Worm (Caenorhabditis elegans) whole organism, young adult: ENCODE data around the gene C27B7.6.
A peak's percentile ranks its signal among the peaks of the same experiment; 100 is the strongest.

Experiments used
- B0035.1 ChIP-seq: sonication (generic microtip); optimal IDR thresholded peaks from 2 replicates; lab custom pipeline; 2016; ENCODE audit warnings: missing genetic modification characterization, mild to moderate bottlenecking, missing compliant biosample characterization, missing genotype, missing genetic modification reagents
- B0336.3 ChIP-seq: fragments of 200-800 bp; sonication (Bioruptor generic); IDR thresholded peaks from 2 replicates; pipeline ENCODE4 v1.3.6; 2022; ENCODE audit warnings: missing genetic modification characterization, missing compliant biosample characterization
- C06A6.2 ChIP-seq: fragments of 200-800 bp; sonication (Bioruptor generic); conservative IDR thresholded peaks from 2 replicates; pipeline ENCODE4 v1.3.6; 2022; ENCODE audit warnings: missing genetic modification characterization, missing compliant biosample characterization
- C17E4.6 ChIP-seq: fragments of 200-800 bp; sonication (Bioruptor generic); IDR thresholded peaks from 2 replicates; pipeline ENCODE4 v1.3.6; 2022; ENCODE audit warnings: missing genetic modification reagents, missing genetic modification characterization, missing compliant biosample characterization
- F10E7.11 ChIP-seq: sonication (generic microtip); optimal IDR thresholded peaks from 2 replicates; lab custom pipeline; 2017; ENCODE audit warnings: mild to moderate bottlenecking, missing genetic modification characterization, moderate library complexity, missing compliant biosample characterization
- F23B12.7 ChIP-seq: sonication (generic microtip); optimal IDR thresholded peaks from 2 replicates; lab custom pipeline; 2017; ENCODE audit warnings: missing genetic modification characterization, mild to moderate bottlenecking, missing compliant biosample characterization, antibody characterized with exemption, moderate library complexity; ENCODE audit not compliant: insufficient read depth
- F55B11.4 ChIP-seq: sonication (generic microtip); optimal IDR thresholded peaks from 2 replicates; lab custom pipeline; 2016; ENCODE audit warnings: missing compliant biosample characterization, missing genetic modification characterization, borderline replicate concordance; ENCODE audit not compliant: insufficient read depth
- F57A8.1 ChIP-seq: fragments of 200-800 bp; sonication (Bioruptor generic); optimal IDR thresholded peaks from 2 replicates; lab custom pipeline; 2018; ENCODE audit warnings: mild to moderate bottlenecking, missing genetic modification characterization, moderate library complexity, missing compliant biosample characterization
- K11D2.4 ChIP-seq: fragments of 200-800 bp; sonication (Bioruptor generic); IDR thresholded peaks from 2 replicates; pipeline ENCODE4 v1.3.6; 2022; ENCODE audit warnings: missing genetic modification reagents, missing genetic modification characterization, missing compliant biosample characterization
- K12H6.12 ChIP-seq: fragments of 200-800 bp; sonication (Bioruptor generic); optimal IDR thresholded peaks from 2 replicates; lab custom pipeline; 2018; ENCODE audit warnings: mild to moderate bottlenecking, missing genetic modification characterization, missing compliant biosample characterization
- Y56A3A.18 ChIP-seq: fragments of 200-800 bp; sonication (Bioruptor generic); IDR thresholded peaks from 2 replicates; pipeline ENCODE4 v1.3.6; 2022; ENCODE audit warnings: missing genetic modification reagents, missing genetic modification characterization, missing compliant biosample characterization
- Y79H2A.3 ChIP-seq: fragments of 200-800 bp; sonication (Bioruptor generic); conservative IDR thresholded peaks from 2 replicates; pipeline ENCODE4 v1.3.6; 2022; ENCODE audit warnings: missing genetic modification reagents, missing genetic modification characterization, missing compliant biosample characterization
- aptf-2 ChIP-seq: fragments of 200-800 bp; sonication (Bioruptor generic); conservative IDR thresholded peaks from 2 replicates; pipeline ENCODE4 v1.3.6; 2022; ENCODE audit warnings: missing genetic modification reagents, missing genetic modification characterization, missing compliant biosample characterization
- atf-7 ChIP-seq: sonication (generic microtip); optimal IDR thresholded peaks from 2 replicates; lab custom pipeline; 2017; ENCODE audit warnings: mild to moderate bottlenecking, missing genetic modification characterization, missing compliant biosample characterization
- athp-1 ChIP-seq: sonication (generic microtip); optimal IDR thresholded peaks from 2 replicates; lab custom pipeline; 2017; ENCODE audit warnings: mild to moderate bottlenecking, missing genetic modification characterization, missing compliant biosample characterization
- attf-6 ChIP-seq: fragments of 200-800 bp; sonication (Bioruptor generic); IDR thresholded peaks from 2 replicates; pipeline ENCODE4 v1.3.6; 2022; ENCODE audit warnings: missing genetic modification reagents, missing genetic modification characterization, missing compliant biosample characterization
- cebp-1 ChIP-seq, 2 experiments: fragments of 200-800 bp in 1 of 2; sonication (Bioruptor generic) in 1 of 2; sonication (generic microtip) in 1 of 2; IDR thresholded peaks in 1 of 2; optimal IDR thresholded peaks in 1 of 2; 2 replicates each; pipeline versions ENCODE4 v1.3.6 to Lab custom; 2017 to 2022; ENCODE audit warnings: missing compliant biosample characterization in 2 of 2, missing genetic modification characterization in 2 of 2, mild to moderate bottlenecking in 1 of 2, missing genetic modification reagents in 1 of 2, moderate library complexity in 1 of 2
- cebp-2 ChIP-seq: fragments of 200-800 bp; sonication (Bioruptor generic); IDR thresholded peaks from 2 replicates; pipeline ENCODE4 v1.3.6; 2022; ENCODE audit warnings: missing genetic modification characterization, missing compliant biosample characterization
- ceh-100 ChIP-seq: fragments of 200-800 bp; sonication (Bioruptor generic); IDR thresholded peaks from 2 replicates; pipeline ENCODE4 v1.3.6; 2022; ENCODE audit warnings: missing genetic modification reagents, missing genetic modification characterization, missing compliant biosample characterization
- ceh-79 ChIP-seq: sonication (generic microtip); optimal IDR thresholded peaks from 2 replicates; lab custom pipeline; 2017; ENCODE audit warnings: mild to moderate bottlenecking, missing genetic modification characterization, missing compliant biosample characterization
- chd-7 ChIP-seq: sonication (generic microtip); optimal IDR thresholded peaks from 2 replicates; lab custom pipeline; 2016; ENCODE audit warnings: mild to moderate bottlenecking, missing genetic modification characterization, moderate library complexity, missing compliant biosample characterization
- egrh-3 ChIP-seq: fragments of 200-800 bp; sonication (Bioruptor generic); IDR thresholded peaks from 2 replicates; pipeline ENCODE4 v1.3.6; 2022; ENCODE audit warnings: missing genetic modification reagents, missing genetic modification characterization, missing compliant biosample characterization
- ekl-4 ChIP-seq: fragments of 200-800 bp; sonication (Bioruptor generic); IDR thresholded peaks from 2 replicates; pipeline ENCODE4 v1.3.6; 2022; ENCODE audit warnings: missing genetic modification reagents, missing genetic modification characterization, missing compliant biosample characterization
- hlh-26 ChIP-seq: fragments of 200-800 bp; sonication (Bioruptor generic); conservative IDR thresholded peaks from 2 replicates; pipeline ENCODE4 v1.3.6; 2022; ENCODE audit warnings: missing genetic modification reagents, missing genetic modification characterization, missing compliant biosample characterization
- hmg-1.2 ChIP-seq: fragments of 200-800 bp; sonication (Bioruptor generic); IDR thresholded peaks from 2 replicates; pipeline ENCODE4 v1.3.6; 2022; ENCODE audit warnings: missing genetic modification reagents, missing genetic modification characterization, missing compliant biosample characterization
- let-526 ChIP-seq: fragments of 200-800 bp; sonication (Bioruptor generic); IDR thresholded peaks from 2 replicates; pipeline ENCODE4 v1.3.6; 2022; ENCODE audit warnings: missing genetic modification reagents, missing genetic modification characterization, missing compliant biosample characterization
- let-607 ChIP-seq, 2 experiments: fragments of 200-800 bp in 1 of 2; sonication (Bioruptor generic) in 1 of 2; sonication (generic microtip) in 1 of 2; optimal IDR thresholded peaks; 2 replicates each; lab custom pipeline; 2016 to 2018; ENCODE audit warnings: mild to moderate bottlenecking in 2 of 2, missing compliant biosample characterization in 2 of 2, missing genetic modification characterization in 2 of 2, moderate library complexity in 2 of 2, missing genotype in 1 of 2
- lin-35 ChIP-seq, 3 experiments: fragments of 150-350 bp in 2 of 3; sonication (generic microtip) in 1 of 3; optimal IDR thresholded peaks; 2 replicates each; lab custom pipeline; 2014 to 2018; ENCODE audit warnings: missing biosample characterization in 3 of 3, missing genetic modification characterization in 3 of 3, missing genetic modification reagents in 3 of 3
- lin-54 ChIP-seq: fragments of 200-800 bp; sonication (Bioruptor generic); optimal IDR thresholded peaks from 2 replicates; lab custom pipeline; 2018; ENCODE audit warnings: mild to moderate bottlenecking, missing genetic modification characterization, missing compliant biosample characterization
- madf-10 ChIP-seq: sonication (generic microtip); optimal IDR thresholded peaks from 2 replicates; lab custom pipeline; 2016; ENCODE audit warnings: mild to moderate bottlenecking, missing genetic modification characterization, missing compliant biosample characterization
- madf-6 ChIP-seq: fragments of 200-800 bp; sonication (Bioruptor generic); IDR thresholded peaks from 2 replicates; pipeline ENCODE4 v1.3.6; 2022; ENCODE audit warnings: missing genetic modification reagents, missing genetic modification characterization, missing compliant biosample characterization
- madf-8 ChIP-seq: fragments of 200-800 bp; sonication (Bioruptor generic); conservative IDR thresholded peaks from 2 replicates; pipeline ENCODE4 v1.3.6; 2022; ENCODE audit warnings: missing genetic modification reagents, missing genetic modification characterization, missing compliant biosample characterization
- mcd-1 ChIP-seq: fragments of 200-800 bp; sonication (Bioruptor generic); IDR thresholded peaks from 2 replicates; pipeline ENCODE4 v1.3.6; 2022; ENCODE audit warnings: missing genetic modification reagents, missing genetic modification characterization, missing compliant biosample characterization
- mel-28 ChIP-seq: sonication (generic microtip); optimal IDR thresholded peaks from 2 replicates; lab custom pipeline; 2016; ENCODE audit warnings: borderline replicate concordance, mild to moderate bottlenecking, missing genetic modification characterization, missing compliant biosample characterization
- nhr-179 ChIP-seq: sonication (generic microtip); optimal IDR thresholded peaks from 2 replicates; lab custom pipeline; 2016; ENCODE audit warnings: mild to moderate bottlenecking, missing genetic modification characterization, missing compliant biosample characterization
- nhr-80 ChIP-seq: sonication (generic microtip); optimal IDR thresholded peaks from 2 replicates; lab custom pipeline; 2016; ENCODE audit warnings: missing genetic modification characterization, missing compliant biosample characterization
- pbrm-1 ChIP-seq: fragments of 200-800 bp; sonication (Bioruptor generic); IDR thresholded peaks from 2 replicates; pipeline ENCODE4 v1.3.6; 2022; ENCODE audit warnings: missing genetic modification reagents, missing genetic modification characterization, missing compliant biosample characterization
- rpc-1 ChIP-seq, 2 experiments: fragments of 150-350 bp in 1 of 2; sonication (generic microtip) in 1 of 2; optimal IDR thresholded peaks; 2 replicates each; lab custom pipeline; 2014 to 2018; ENCODE audit warnings: missing biosample characterization in 1 of 2, missing genetic modification characterization in 1 of 2, missing genetic modification reagents in 1 of 2, missing genotype in 1 of 2
- snpc-3.4 ChIP-seq: sonication (generic microtip); optimal IDR thresholded peaks from 2 replicates; lab custom pipeline; 2017; ENCODE audit warnings: missing genetic modification characterization, mild to moderate bottlenecking, missing compliant biosample characterization, antibody characterized with exemption, moderate library complexity, missing genotype, missing genetic modification reagents
- somi-1 ChIP-seq: fragments of 200-800 bp; sonication (Bioruptor generic); optimal IDR thresholded peaks from 2 replicates; lab custom pipeline; 2018; ENCODE audit warnings: mild to moderate bottlenecking, missing genetic modification characterization, missing compliant biosample characterization
- sptf-2 ChIP-seq: fragments of 200-800 bp; sonication (Bioruptor generic); optimal IDR thresholded peaks from 2 replicates; lab custom pipeline; 2018; ENCODE audit warnings: mild to moderate bottlenecking, missing genetic modification characterization, missing compliant biosample characterization
- tbp1 ChIP-seq: fragments of 200-800 bp; sonication (Bioruptor generic); optimal IDR thresholded peaks from 2 replicates; lab custom pipeline; 2018; ENCODE audit warnings: mild to moderate bottlenecking, missing genetic modification characterization, missing compliant biosample characterization
- tbx-9 ChIP-seq: sonication (generic microtip); optimal IDR thresholded peaks from 2 replicates; lab custom pipeline; 2016; ENCODE audit warnings: borderline replicate concordance, missing genetic modification characterization, inconsistent platforms, missing compliant biosample characterization
- zim-3 ChIP-seq: sonication (generic microtip); optimal IDR thresholded peaks from 2 replicates; lab custom pipeline; 2017; ENCODE audit warnings: mild to moderate bottlenecking, missing genetic modification characterization, moderate library complexity, missing compliant biosample characterization
- ztf-22 ChIP-seq: fragments of 200-800 bp; sonication (Bioruptor generic); optimal IDR thresholded peaks from 2 replicates; lab custom pipeline; 2018; ENCODE audit warnings: mild to moderate bottlenecking, missing genetic modification characterization, moderate library complexity, missing compliant biosample characterization
- ztf-3 ChIP-seq: fragments of 200-800 bp; sonication (Bioruptor generic); optimal IDR thresholded peaks from 2 replicates; lab custom pipeline; 2018; ENCODE audit warnings: mild to moderate bottlenecking, missing genetic modification characterization, missing compliant biosample characterization
- ztf-6 ChIP-seq: fragments of 200-800 bp; sonication (Bioruptor generic); IDR thresholded peaks from 2 replicates; pipeline ENCODE4 v1.3.6; 2022; ENCODE audit warnings: missing genetic modification reagents, missing genetic modification characterization, missing compliant biosample characterization

The C27B7.6 gene

ce11 chrIV:8866092-8866491, 40.1 kb downstream of the C27B7.6 start (continued):
- peak; percentile 20 for TF ChIP-seq lin-54 (GFP tag; lab: Kevin White, UChicago)
- peak; percentile 55; the same call in 1 of the 2 replicates for TF ChIP-seq madf-6 (GFP tag; lab: Robert Waterston, UW)
- TF ChIP-seq madf-10 = peak; percentile 23
- TF ChIP-seq sptf-2 (GFP tag; lab: Kevin White, UChicago) = no peak
- no peak for TF ChIP-seq ekl-4 (GFP tag; lab: Robert Waterston, UW)
- peak; percentile 74 to 90 for TF ChIP-seq let-607 (tag; optimal IDR thresholded peaks at IDR 0.05; lab: Kevin White, UChicago)
- no peak for TF ChIP-seq attf-6 (GFP tag; lab: Robert Waterston, UW)
- TF ChIP-seq somi-1 = peak; percentile 44
- TF ChIP-seq athp-1 (tag; lab: Kevin White, UChicago) = peak; percentile 16
- TF ChIP-seq B0336.3 = peak; percentile 55
- no peak for TF ChIP-seq zim-3 (tag; lab: Kevin White, UChicago)
- TF ChIP-seq C06A6.2 (GFP tag; lab: Robert Waterston, UW) = no peak
- peak; percentile 17 for TF ChIP-seq atf-7
- peak; percentile 77; the same call in 1 of the 2 replicates for TF ChIP-seq Y56A3A.18
- TF ChIP-seq let-526 (GFP tag; lab: Robert Waterston, UW) = no peak
- no peak for TF ChIP-seq B0035.1 (tag; lab: Kevin White, UChicago)
- no peak for TF ChIP-seq ztf-22 (GFP tag; lab: Kevin White, UChicago)
- TF ChIP-seq tbx-9 (tag; lab: Kevin White, UChicago) = no peak
- TF ChIP-seq ceh-100 (GFP tag; lab: Robert Waterston, UW) = no peak
- TF ChIP-seq snpc-3.4 = no peak
- peak; percentile 68 for TF ChIP-seq F23B12.7 (tag; lab: Kevin White, UChicago)
- TF ChIP-seq ceh-79 = no peak
- no peak for TF ChIP-seq aptf-2 (GFP tag; lab: Robert Waterston, UW)
- TF ChIP-seq nhr-80 (tag; lab: Kevin White, UChicago) = peak; percentile 99
- no peak for TF ChIP-seq cebp-2
- TF ChIP-seq F57A8.1 (GFP tag; lab: Kevin White, UChicago) = no peak
- TF ChIP-seq C17E4.6 (GFP tag; lab: Robert Waterston, UW) = no peak
- no peak for TF ChIP-seq pbrm-1
- 0 out of 2 replicates have a peak, but pooled peaks have one; percentile 32 for TF ChIP-seq mcd-1 (GFP tag; lab: Robert Waterston, UW)
- peak; percentile 12 for TF ChIP-seq tbp1 (GFP tag; lab: Kevin White, UChicago)
- no peak for TF ChIP-seq chd-7
- TF ChIP-seq hlh-26 (GFP tag; lab: Robert Waterston, UW) = no peak
- TF ChIP-seq nhr-179 = no peak
- no peak for TF ChIP-seq F55B11.4 (tag; lab: Kevin White, UChicago)
- no peak for TF ChIP-seq ztf-6 (GFP tag; lab: Robert Waterston, UW)
- TF ChIP-seq egrh-3 (GFP tag; lab: Robert Waterston, UW) = peak; percentile 29; the same call in 1 of the 2 replicates
- TF ChIP-seq mel-28 (tag; lab: Kevin White, UChicago) = no peak
- peak; percentile 55; the same call in 1 of the 2 replicates for TF ChIP-seq cebp-1 (GFP tag; IDR thresholded peaks at IDR 0.05; lab: Robert Waterston, UW)
- TF ChIP-seq cebp-1 (tag; optimal IDR thresholded peaks at IDR 0.05; lab: Kevin White, UChicago) = peak; percentile 91
- TF ChIP-seq lin-35 (GFP tag; optimal IDR thresholded peaks at IDR 0.05; lab: Kevin White, UChicago) = no peak
- TF ChIP-seq ztf-3 (GFP tag; lab: Kevin White, UChicago) = no peak
- peak; percentile 45 for TF ChIP-seq K12H6.12 (tag; lab: Kevin White, UChicago)
- peak; percentile 47 for TF ChIP-seq hmg-1.2
- TF ChIP-seq Y79H2A.3 (GFP tag; lab: Robert Waterston, UW) = no peak
- TF ChIP-seq madf-8 (GFP tag; lab: Robert Waterston, UW) = no peak
- no peak for TF ChIP-seq F10E7.11
- no peak for TF ChIP-seq rpc-1 (optimal IDR thresholded peaks at IDR 0.05; lab: Kevin White, UChicago)
- no peak for TF ChIP-seq rpc-1 (tag; optimal IDR thresholded peaks at IDR 0.05; lab: Kevin White, UChicago)
- TF ChIP-seq K11D2.4 = no peak
